Fruit fly (Drosophila melanogaster): Measurements from ENCODE around the gene CG14676.

The CG14676 gene

DNA sequence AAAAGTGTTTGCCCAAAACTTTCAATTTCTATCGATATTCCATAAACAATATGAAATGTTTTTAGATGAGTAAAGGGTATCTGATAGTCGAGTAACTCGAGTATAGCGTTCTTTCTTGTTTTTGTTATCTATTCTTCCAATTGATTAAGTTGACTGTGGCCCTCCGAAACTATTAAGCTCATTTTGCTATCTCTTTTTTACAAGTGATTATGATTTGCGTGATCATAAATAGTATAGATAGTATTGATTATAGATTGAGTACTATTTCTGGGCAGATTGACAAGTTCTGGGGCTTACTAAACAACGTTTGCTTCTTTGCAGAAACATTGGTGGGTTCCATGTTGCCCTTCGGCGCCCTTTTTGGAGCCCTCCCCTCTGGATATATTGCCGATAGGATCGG lies 10.5 kb upstream of the CG14676 start:
- TF ChIP-seq Pif1A (GFP tag; optimal IDR thresholded peaks at IDR 0.05) (no peak), Snoo (tag; optimal IDR thresholded peaks at IDR 0.05) (no peak), CG17806 (tag; optimal IDR thresholded peaks at IDR 0.05) (no peak), CG8159 (tag; optimal IDR thresholded peaks at IDR 0.05) (no peak), Ets98B (GFP tag; IDR thresholded peaks at IDR 0.05) (no peak), CG13204 (GFP tag; optimal IDR thresholded peaks at IDR 0.05) (no peak), Pif1B (GFP tag; optimal IDR thresholded peaks at IDR 0.05) (no peak), EcR (GFP tag; optimal IDR thresholded peaks at IDR 0.05) (no peak), CG10348 (GFP tag; IDR thresholded peaks at IDR 0.05) (no peak), CG14655 (GFP tag; optimal IDR thresholded peaks at IDR 0.05) (no peak), CG34367 (tag; optimal IDR thresholded peaks at IDR 0.05) (no peak), gl (tag; optimal IDR thresholded peaks at IDR 0.05) (no peak), CG32121 (GFP tag; IDR thresholded peaks at IDR 0.05) (no peak), CG15710 (tag; optimal IDR thresholded peaks at IDR 0.05) (no peak), rn (GFP tag; IDR thresholded peaks at IDR 0.05) (no peak), D1 (tag; optimal IDR thresholded peaks at IDR 0.05) (no peak)

- no peak for TF ChIP-seq CG13204 (GFP tag; optimal IDR thresholded peaks at IDR 0.05)
- no peak for TF ChIP-seq fd96Ca (GFP tag; IDR thresholded peaks at IDR 0.05)
- TF ChIP-seq CG17806 (tag; optimal IDR thresholded peaks at IDR 0.05), result peak; percentile 8
- TF ChIP-seq Pif1A (GFP tag; optimal IDR thresholded peaks at IDR 0.05), result peak; percentile 69
- TF ChIP-seq gl (tag; optimal IDR thresholded peaks at IDR 0.05), result no peak
- TF ChIP-seq Snoo (tag; optimal IDR thresholded peaks at IDR 0.05), result no peak
- no peak for TF ChIP-seq CG8159 (tag; optimal IDR thresholded peaks at IDR 0.05)
- no peak for TF ChIP-seq rn (GFP tag; IDR thresholded peaks at IDR 0.05)
- peak; percentile 35; the same call in 1 of the 3 replicates for TF ChIP-seq CG4496 (GFP tag; IDR thresholded peaks at IDR 0.05)
- TF ChIP-seq CG34367 (tag; optimal IDR thresholded peaks at IDR 0.05), result peak; percentile 51
- TF ChIP-seq Pif1B (GFP tag; optimal IDR thresholded peaks at IDR 0.05), result peak; percentile 33
- TF ChIP-seq CG14655 (GFP tag; optimal IDR thresholded peaks at IDR 0.05), result peak; percentile 29
Measured at dm6 chr3R:5838683-5839365, 8.2 kb upstream of the CG14676 start.

DNA sequence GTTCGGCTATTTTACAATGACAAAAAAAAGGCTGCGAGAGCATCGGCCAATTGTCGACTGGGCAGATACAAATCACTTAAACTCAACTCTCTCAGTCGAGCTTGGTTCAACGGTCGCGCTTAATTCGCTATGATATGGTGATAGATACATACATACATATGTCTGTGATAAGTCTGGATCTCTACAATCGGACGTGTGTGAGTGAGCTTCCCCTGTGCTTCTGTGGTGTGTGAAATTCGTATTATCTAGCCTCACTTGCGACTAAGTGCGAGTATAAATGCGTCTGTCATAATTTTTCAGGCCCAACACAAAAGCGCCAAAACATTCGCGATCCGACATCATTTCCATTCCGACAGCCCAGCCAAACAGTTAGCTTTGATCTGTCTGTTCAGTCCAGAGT lies 6.2 kb upstream of the CG14676 start, which contains the start of gene CG1213:
CG1213 (plus strand) TSS at position 301 of the 400 bp plus-strand sequence.
- TF ChIP-seq D1 (tag; optimal IDR thresholded peaks at IDR 0.05), result no peak
- no peak for TF ChIP-seq CG4496 (GFP tag; IDR thresholded peaks at IDR 0.05)
- TF ChIP-seq CG15710 (tag; optimal IDR thresholded peaks at IDR 0.05), result no peak
- no peak for TF ChIP-seq CG34367 (tag; optimal IDR thresholded peaks at IDR 0.05)
- TF ChIP-seq CG8301 (tag; optimal IDR thresholded peaks at IDR 0.05), result no peak
- TF ChIP-seq Snoo (tag; optimal IDR thresholded peaks at IDR 0.05), result no peak
- TF ChIP-seq fd96Ca (GFP tag; IDR thresholded peaks at IDR 0.05), result no peak
- TF ChIP-seq CG8159 (tag; optimal IDR thresholded peaks at IDR 0.05), result no peak
- TF ChIP-seq rn (GFP tag; IDR thresholded peaks at IDR 0.05), result no peak
- no peak for TF ChIP-seq CG32121 (GFP tag; IDR thresholded peaks at IDR 0.05)
- TF ChIP-seq CG9948 (tag; optimal IDR thresholded peaks at IDR 0.05), result no peak
- TF ChIP-seq CG17806 (tag; optimal IDR thresholded peaks at IDR 0.05), result no peak
- no peak for TF ChIP-seq EcR (GFP tag; optimal IDR thresholded peaks at IDR 0.05)
- no peak for TF ChIP-seq gl (tag; optimal IDR thresholded peaks at IDR 0.05)
- no peak for TF ChIP-seq CG14655 (GFP tag; optimal IDR thresholded peaks at IDR 0.05)
- TF ChIP-seq CG13204 (GFP tag; optimal IDR thresholded peaks at IDR 0.05), result no peak

DNA sequence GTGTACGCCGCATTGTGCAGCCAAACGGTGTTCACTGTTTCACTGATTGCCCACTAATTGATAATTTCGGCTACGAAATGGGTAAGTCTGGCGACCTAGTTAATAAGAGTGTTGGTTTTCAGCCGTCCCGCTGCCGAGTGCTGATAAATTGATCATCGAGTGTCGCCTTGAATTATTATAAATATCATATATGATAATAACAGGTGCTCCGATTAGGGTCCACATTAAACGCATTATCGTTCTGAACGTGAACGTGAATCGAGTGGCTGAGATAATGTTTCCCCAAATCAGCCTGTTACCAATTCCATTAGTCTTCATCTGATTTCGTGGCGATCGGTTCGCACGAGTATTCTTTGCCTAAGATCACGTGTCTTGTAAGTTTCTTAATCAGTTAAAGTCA lies 5.7 kb upstream of the CG14676 start:
- TF ChIP-seq Snoo (tag; optimal IDR thresholded peaks at IDR 0.05), result no peak
- TF ChIP-seq Pif1A (GFP tag; optimal IDR thresholded peaks at IDR 0.05), result no peak
- no peak for TF ChIP-seq CG32121 (GFP tag; IDR thresholded peaks at IDR 0.05)
- no peak for TF ChIP-seq CG14655 (GFP tag; optimal IDR thresholded peaks at IDR 0.05)
- TF ChIP-seq CG15710 (tag; optimal IDR thresholded peaks at IDR 0.05), result no peak
- TF ChIP-seq CG12605 (GFP tag; IDR thresholded peaks at IDR 0.05), result no peak
- no peak for TF ChIP-seq CG34367 (tag; optimal IDR thresholded peaks at IDR 0.05)

dm6 chr3R:5843516-5843915 lies 3.5 kb upstream of the CG14676 start:
- TF ChIP-seq CG17806 (tag; optimal IDR thresholded peaks at IDR 0.05) (no peak), CG32121 (GFP tag; IDR thresholded peaks at IDR 0.05) (no peak), CG12605 (GFP tag; IDR thresholded peaks at IDR 0.05) (no peak), rn (GFP tag; IDR thresholded peaks at IDR 0.05) (no peak), Pif1B (GFP tag; optimal IDR thresholded peaks at IDR 0.05) (no peak), CG34367 (tag; optimal IDR thresholded peaks at IDR 0.05) (no peak), fd96Ca (GFP tag; IDR thresholded peaks at IDR 0.05) (no peak), CG15710 (tag; optimal IDR thresholded peaks at IDR 0.05) (no peak), EcR (GFP tag; optimal IDR thresholded peaks at IDR 0.05) (no peak), CG9948 (tag; optimal IDR thresholded peaks at IDR 0.05) (no peak), CG8159 (tag; optimal IDR thresholded peaks at IDR 0.05) (no peak), CG13204 (GFP tag; optimal IDR thresholded peaks at IDR 0.05) (no peak), D1 (tag; optimal IDR thresholded peaks at IDR 0.05) (no peak), CG10348 (GFP tag; IDR thresholded peaks at IDR 0.05) (no peak)

DNA sequence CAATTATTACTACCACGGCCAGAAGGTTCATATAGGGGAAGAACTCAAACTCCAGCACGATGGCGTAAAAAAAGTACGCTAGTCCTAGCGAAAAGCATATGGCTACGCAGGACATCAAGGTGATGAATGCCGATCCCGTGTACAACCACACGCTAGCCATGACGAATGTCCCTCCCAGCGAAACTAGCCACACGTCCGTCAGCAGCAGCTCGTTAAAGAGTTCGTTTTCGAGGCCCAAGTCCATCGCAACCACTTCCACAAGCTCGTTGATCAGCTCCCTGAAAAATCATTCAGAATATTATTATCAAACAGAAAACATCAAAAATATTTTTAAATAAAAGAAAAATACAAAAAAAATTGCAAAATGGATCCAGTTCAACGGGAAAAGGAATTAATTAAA lies 6.0 kb downstream of the CG14676 start, which contains the start of gene CG34287:
CG34287 (plus strand) TSS at position 301 of the 400 bp plus-strand sequence.
- TF ChIP-seq CG17806 (tag; optimal IDR thresholded peaks at IDR 0.05) (no peak), CG15710 (tag; optimal IDR thresholded peaks at IDR 0.05) (no peak), CG9948 (tag; optimal IDR thresholded peaks at IDR 0.05) (no peak)
